Worm (Caenorhabditis elegans): ENCODE measurements around the gene rabn-5.

ce11 chrIII:5897468-5897867, 33.1 kb downstream of the rabn-5 start:
- TF ChIP-seq ztf-11 (tag; optimal IDR thresholded peaks at IDR 0.05) (no peak), mdl-1 (tag; optimal IDR thresholded peaks at IDR 0.05) (no peak), ama-1 (optimal IDR thresholded peaks at IDR 0.05) (no peak), ZK546.5 (tag; optimal IDR thresholded peaks at IDR 0.05) (no peak)

Measured in whole organism, L2 larva.